Fruit fly (Drosophila melanogaster): ENCODE results near the gene Alg9.

The Alg9 gene

DNA sequence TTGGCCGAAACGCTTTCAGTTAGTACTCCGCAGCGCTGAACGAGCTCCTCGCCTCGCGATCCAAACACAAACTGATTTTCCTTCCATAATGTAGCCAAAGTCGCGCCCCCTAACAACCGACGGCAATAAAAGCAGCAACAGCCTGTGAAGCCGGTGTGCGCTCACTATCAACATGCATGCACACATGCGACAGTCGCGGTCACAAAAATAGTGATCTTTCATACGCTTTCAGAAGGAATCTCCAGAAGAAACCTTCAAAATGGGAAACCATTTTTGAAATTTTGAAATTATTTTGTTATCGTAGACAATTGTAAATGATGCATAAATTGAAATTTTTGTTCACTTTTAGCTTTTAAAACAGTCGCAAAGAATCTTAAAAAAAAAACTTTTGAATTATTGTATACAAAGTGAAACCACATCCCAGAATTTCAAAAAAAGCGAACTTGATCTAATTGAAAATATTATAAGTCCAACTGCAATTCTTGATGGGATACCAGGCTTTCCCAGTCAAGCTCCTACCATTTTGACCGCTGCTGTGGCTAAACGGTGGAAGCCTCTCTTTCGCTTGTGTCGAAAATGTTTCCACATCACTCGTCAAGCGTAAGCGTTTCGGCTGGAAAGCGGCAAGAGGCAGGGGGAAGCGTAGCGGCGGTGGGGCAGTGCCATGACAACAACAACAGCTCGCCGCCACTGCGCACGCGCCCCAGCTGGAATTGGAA, 11.0 kb downstream of the Alg9 start, which contains the start of gene Cad96Cb:
Gene Cad96Cb, minus strand, starts transcription at position 51 of the 719 bp plus-strand sequence.
- TF ChIP-seq Abd-B (GFP tag; optimal IDR thresholded peaks at IDR 0.05) (no peak), Hr83 (GFP tag; optimal IDR thresholded peaks at IDR 0.05; ENCODE audit: poor library complexity, severe bottlenecking) (peak; percentile 9), pan (optimal IDR thresholded peaks at IDR 0.05) (no peak), tai (GFP tag; optimal IDR thresholded peaks at IDR 0.05) (no peak), ey (GFP tag; optimal IDR thresholded peaks at IDR 0.05) (peak; percentile 86), Sp1 (GFP tag; optimal IDR thresholded peaks at IDR 0.05) (peak; percentile 91), CrebA (GFP tag; optimal IDR thresholded peaks at IDR 0.05; ENCODE audit: borderline replicate concordance) (no peak), Rel (GFP tag; optimal IDR thresholded peaks at IDR 0.05) (peak; percentile 31), Rel (tag; optimal IDR thresholded peaks at IDR 0.05) (peak; percentile 6), lola (GFP tag; optimal IDR thresholded peaks at IDR 0.05) (no peak), brk (GFP tag; optimal IDR thresholded peaks at IDR 0.05) (no peak), CG32264 (GFP tag; optimal IDR thresholded peaks at IDR 0.05) (peak; percentile 63), sage (GFP tag; optimal IDR thresholded peaks at IDR 0.05) (peak; percentile 47), foxo (GFP tag; optimal IDR thresholded peaks at IDR 0.05) (peak in 1 of 2 experiments; percentile 89), Dif (GFP tag; optimal IDR thresholded peaks at IDR 0.05; ENCODE audit: partially characterized antibody) (no peak), fru (GFP tag; optimal IDR thresholded peaks at IDR 0.05) (peak; percentile 90), psq (GFP tag; optimal IDR thresholded peaks at IDR 0.05) (peak; percentile 84), CG9705 (GFP tag; optimal IDR thresholded peaks at IDR 0.05) (peak; percentile 70), br (GFP tag; optimal IDR thresholded peaks at IDR 0.05) (peak; percentile 86), dmrt93B (GFP tag; optimal IDR thresholded peaks at IDR 0.05) (peak; percentile 87), Myc (optimal IDR thresholded peaks at IDR 0.05) (no peak), HLH106 (tag; optimal IDR thresholded peaks at IDR 0.05) (peak; percentile 86), sv (GFP tag; optimal IDR thresholded peaks at IDR 0.05) (peak; percentile 73), Mio (GFP tag; optimal IDR thresholded peaks at IDR 0.05) (no peak), GATAd (GFP tag; optimal IDR thresholded peaks at IDR 0.05) (peak; percentile 13), Jra (GFP tag; optimal IDR thresholded peaks at IDR 0.05) (peak; percentile 66), dl (GFP tag; optimal IDR thresholded peaks at IDR 0.05; ENCODE audit: insufficient read depth in 1 of 2, partially characterized antibody in 2 of 2) (peak in 1 of 2 experiments; percentile 15), dsf (GFP tag; optimal IDR thresholded peaks at IDR 0.05; ENCODE audit: borderline replicate concordance) (peak; percentile 14), woc (GFP tag; optimal IDR thresholded peaks at IDR 0.05) (peak; percentile 93), usp (GFP tag; optimal IDR thresholded peaks at IDR 0.05) (no peak), Hnf4 (GFP tag; optimal IDR thresholded peaks at IDR 0.05) (peak; percentile 53), OdsH (GFP tag; optimal IDR thresholded peaks at IDR 0.05) (peak; percentile 86), h (GFP tag; optimal IDR thresholded peaks at IDR 0.05) (peak; percentile 88), rgr (GFP tag; optimal IDR thresholded peaks at IDR 0.05) (peak; percentile 84), Dfd (GFP tag; optimal IDR thresholded peaks at IDR 0.05) (no peak), Vsx2 (GFP tag; optimal IDR thresholded peaks at IDR 0.05; ENCODE audit: partially characterized antibody) (no peak), N (GFP tag; optimal IDR thresholded peaks at IDR 0.05) (no peak), Hr78 (GFP tag; optimal IDR thresholded peaks at IDR 0.05) (no peak), jim (GFP tag; optimal IDR thresholded peaks at IDR 0.05) (no peak)

DNA sequence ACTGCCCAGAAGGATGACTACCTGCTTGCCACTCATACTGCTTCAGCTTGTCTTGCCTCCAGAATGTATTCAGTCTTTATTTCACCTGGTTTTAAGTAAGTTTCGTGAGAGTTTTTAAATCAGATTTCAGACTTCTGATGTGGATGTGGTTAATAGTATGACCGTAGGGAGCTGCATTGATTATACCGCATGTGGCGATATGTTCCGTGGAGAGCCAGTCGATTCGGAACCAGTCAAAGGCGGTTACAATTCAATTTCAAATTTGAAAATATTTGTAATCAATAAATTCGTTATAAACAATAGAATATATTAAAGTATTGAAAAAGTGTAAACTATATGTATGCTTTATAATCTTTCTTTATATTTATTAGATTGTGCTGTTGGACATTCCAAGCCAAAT, 14.0 kb downstream of the Alg9 start, which contains the start of gene Sil1:
Gene Sil1, minus strand, starts transcription at position 168 of the 400 bp plus-strand sequence.
- peak; percentile 10 for TF ChIP-seq rgr (GFP tag; optimal IDR thresholded peaks at IDR 0.05)
- TF ChIP-seq dl (GFP tag; optimal IDR thresholded peaks at IDR 0.05; ENCODE audit: insufficient read depth in 1 of 2, partially characterized antibody in 2 of 2), result no peak
- no peak for TF ChIP-seq HLH106 (tag; optimal IDR thresholded peaks at IDR 0.05)
